Worm (Caenorhabditis elegans): ENCODE data around the gene unc-41.

ce11 chrV:9926240-9926639 is 49.8 kb downstream of the unc-41 start, which contains the start of gene C50H2.13:
- TF ChIP-seq madf-8 (GFP tag; conservative IDR thresholded peaks at IDR 0.05), result no peak
- TF ChIP-seq nfya-2 (GFP tag; IDR thresholded peaks at IDR 0.05), result no peak
- TF ChIP-seq F33H1.4 (GFP tag; IDR thresholded peaks at IDR 0.05), result no peak
- no peak for TF ChIP-seq dpl-1 (GFP tag; optimal IDR thresholded peaks at IDR 0.05)

Data from whole organism, young adult.